Fruit fly (Drosophila melanogaster) whole organism, wandering third instar larva: ENCODE results near the gene CG3638.

Experiments used
- Abd-B ChIP-seq: fragments of >200 bp; optimal IDR thresholded peaks from 2 replicates; lab custom pipeline; 2017; ENCODE audit warnings: missing biosample characterization, missing genetic modification characterization
- CG32264 ChIP-seq: fragments of 200-800 bp; sonication (Bioruptor generic); optimal IDR thresholded peaks from 2 replicates; lab custom pipeline; 2016; ENCODE audit warnings: missing biosample characterization, missing genetic modification characterization
- CG9705 ChIP-seq: fragments of 200-800 bp; sonication (Bioruptor generic); optimal IDR thresholded peaks from 2 replicates; lab custom pipeline; 2018; ENCODE audit warnings: missing biosample characterization, mild to moderate bottlenecking, missing genetic modification characterization
- Dfd ChIP-seq: fragments of >200 bp; optimal IDR thresholded peaks from 2 replicates; lab custom pipeline; 2017; ENCODE audit warnings: missing biosample characterization, missing genetic modification characterization
- Dif ChIP-seq: fragments of 200-275, 200-300 bp; sonication (Bioruptor generic); optimal IDR thresholded peaks from 2 replicates; lab custom pipeline; 2018; ENCODE audit warnings: missing biosample characterization, missing genetic modification characterization; ENCODE audit not compliant: partially characterized antibody
- GATAd ChIP-seq: sonication (Bioruptor generic); optimal IDR thresholded peaks from 2 replicates; lab custom pipeline; 2016; ENCODE audit warnings: missing biosample characterization, missing genetic modification characterization
- Hnf4 ChIP-seq: fragments of 200-800 bp; sonication (Bioruptor generic); optimal IDR thresholded peaks from 2 replicates; lab custom pipeline; 2016; ENCODE audit warnings: missing biosample characterization, mild to moderate bottlenecking, missing genetic modification characterization
- Hr78 ChIP-seq: fragments of >200 bp; optimal IDR thresholded peaks from 2 replicates; lab custom pipeline; 2017; ENCODE audit warnings: missing biosample characterization, missing genetic modification characterization
- Hr83 ChIP-seq: fragments of 200-300 bp; sonication (Bioruptor generic); optimal IDR thresholded peaks from 2 replicates; lab custom pipeline; 2016; ENCODE audit warnings: missing biosample characterization, mild to moderate bottlenecking, missing genetic modification characterization, moderate library complexity; ENCODE audit not compliant: poor library complexity, severe bottlenecking
- Myc ChIP-seq: fragments of >200 bp; optimal IDR thresholded peaks from 2 replicates; lab custom pipeline; 2017
- N ChIP-seq: fragments of >200 bp; optimal IDR thresholded peaks from 2 replicates; lab custom pipeline; 2018; ENCODE audit warnings: missing biosample characterization, missing external identifiers, missing genetic modification characterization
- Rel ChIP-seq, 2 experiments: fragments of 200-800 bp; sonication (Bioruptor generic) in 1 of 2; optimal IDR thresholded peaks; 2 replicates in 1 of 2; 3 replicates in 1 of 2; lab custom pipeline; 2016 to 2019; ENCODE audit warnings: mild to moderate bottlenecking in 2 of 2, missing biosample characterization in 2 of 2, missing genetic modification characterization in 2 of 2, moderate library complexity in 1 of 2
- Sp1 ChIP-seq: fragments of 200-800 bp; sonication (Bioruptor generic); optimal IDR thresholded peaks from 3 replicates; lab custom pipeline; 2019; ENCODE audit warnings: missing biosample characterization, mild to moderate bottlenecking, missing genetic modification characterization, moderate library complexity
- Vsx2 ChIP-seq: fragments of 200-300, 225-300 bp; sonication (Bioruptor generic); optimal IDR thresholded peaks from 2 replicates; lab custom pipeline; 2018; ENCODE audit warnings: missing biosample characterization, missing genetic modification characterization; ENCODE audit not compliant: partially characterized antibody
- br ChIP-seq: fragments of 200-800 bp; sonication (Bioruptor generic); optimal IDR thresholded peaks from 2 replicates; lab custom pipeline; 2016; ENCODE audit warnings: missing biosample characterization, missing genetic modification characterization
- brk ChIP-seq: fragments of 200-800 bp; sonication (Bioruptor generic); optimal IDR thresholded peaks from 2 replicates; lab custom pipeline; 2016; ENCODE audit warnings: missing biosample characterization, mild to moderate bottlenecking, missing genetic modification characterization
- dl ChIP-seq, 2 experiments: fragments of 175-275, 200-275 bp in 1 of 2; fragments of 200-275 bp in 1 of 2; sonication (Bioruptor generic); optimal IDR thresholded peaks; lab custom pipeline; 2018; ENCODE audit warnings: mild to moderate bottlenecking in 2 of 2, missing biosample characterization in 2 of 2, missing genetic modification characterization in 2 of 2, moderate library complexity in 2 of 2; ENCODE audit not compliant: partially characterized antibody in 2 of 2, insufficient read depth in 1 of 2
- dsf ChIP-seq: sonication (Bioruptor generic); optimal IDR thresholded peaks from 2 replicates; lab custom pipeline; 2016; ENCODE audit warnings: missing biosample characterization, missing genetic modification characterization, borderline replicate concordance
- ey ChIP-seq: fragments of 200-800 bp; sonication (Bioruptor generic); optimal IDR thresholded peaks from 2 replicates; lab custom pipeline; 2016; ENCODE audit warnings: missing biosample characterization, missing genetic modification characterization
- foxo ChIP-seq, 2 experiments: fragments of 200-800 bp; sonication (Bioruptor generic); optimal IDR thresholded peaks; 2 replicates in 1 of 2; 3 replicates in 1 of 2; lab custom pipeline; 2016 to 2017; ENCODE audit warnings: missing biosample characterization in 2 of 2, missing genetic modification characterization in 2 of 2
- fru ChIP-seq: fragments of 200-800 bp; sonication (Bioruptor generic); optimal IDR thresholded peaks from 3 replicates; lab custom pipeline; 2016; ENCODE audit warnings: missing biosample characterization, mild to moderate bottlenecking, missing genetic modification characterization
- h ChIP-seq: fragments of 200-800 bp; sonication (Bioruptor generic); optimal IDR thresholded peaks from 3 replicates; lab custom pipeline; 2016; ENCODE audit warnings: missing biosample characterization, mild to moderate bottlenecking, missing genetic modification characterization
- jim ChIP-seq: fragments of 175-275, 200-325 bp; sonication (Bioruptor generic); optimal IDR thresholded peaks from 2 replicates; lab custom pipeline; 2016; ENCODE audit warnings: missing biosample characterization, mild to moderate bottlenecking, missing genetic modification characterization
- lola ChIP-seq: fragments of >200 bp; optimal IDR thresholded peaks from 2 replicates; lab custom pipeline; 2017; ENCODE audit warnings: missing biosample characterization, missing genetic modification characterization
- pan ChIP-seq: fragments of >200 bp; optimal IDR thresholded peaks from 2 replicates; lab custom pipeline; 2017
- psq ChIP-seq: fragments of 200-800 bp; sonication (Bioruptor generic); optimal IDR thresholded peaks from 3 replicates; lab custom pipeline; 2017; ENCODE audit warnings: missing biosample characterization, mild to moderate bottlenecking, missing genetic modification characterization, moderate library complexity
- sv ChIP-seq: fragments of 200-800 bp; sonication (Bioruptor generic); optimal IDR thresholded peaks from 3 replicates; lab custom pipeline; 2016; ENCODE audit warnings: missing biosample characterization, missing genetic modification characterization
- tai ChIP-seq: sonication (Bioruptor generic); optimal IDR thresholded peaks from 2 replicates; lab custom pipeline; 2016; ENCODE audit warnings: missing biosample characterization, missing genetic modification characterization
- usp ChIP-seq: fragments of >200 bp; optimal IDR thresholded peaks from 2 replicates; lab custom pipeline; 2017; ENCODE audit warnings: missing biosample characterization, missing genetic modification characterization

CG3638 gene

dm6 chrX:1233989-1234388 is 2.5 kb downstream of the CG3638 start:
- TF ChIP-seq Dif (GFP tag; lab: Kevin White, UChicago) (peak; percentile 25), foxo (GFP tag; optimal IDR thresholded peaks at IDR 0.05; lab: Kevin White, UChicago) (no peak)

- peak; percentile 21 for TF ChIP-seq psq (GFP tag; lab: Kevin White, UChicago)
- no peak for TF ChIP-seq h (GFP tag; lab: Kevin White, UChicago)
- TF ChIP-seq, all 38 proteins: peak for 1
Observed at dm6 chrX:1232533-1233212, 3.8 kb downstream of the CG3638 start.

dm6 chrX:1231707-1232106 is 4.8 kb downstream of the CG3638 start:
- TF ChIP-seq Hnf4 (GFP tag; lab: Kevin White, UChicago) (no peak), CG32264 (GFP tag; lab: Kevin White, UChicago) (no peak), psq (GFP tag; lab: Kevin White, UChicago) (no peak), CG9705 (no peak), br (no peak), Rel (GFP tag; optimal IDR thresholded peaks at IDR 0.05; lab: Kevin White, UChicago) (no peak), Rel (tag; optimal IDR thresholded peaks at IDR 0.05; lab: Kevin White, UChicago) (no peak), GATAd (no peak), Dif (GFP tag; lab: Kevin White, UChicago) (no peak), lola (GFP tag; lab: Kevin White, UChicago) (no peak), fru (no peak), Dfd (GFP tag; lab: Kevin White, UChicago) (no peak), Hr78 (GFP tag; lab: Kevin White, UChicago) (no peak), dl (GFP tag; optimal IDR thresholded peaks at IDR 0.05; lab: Kevin White, UChicago; ENCODE audit: insufficient read depth in 1 of 2, partially characterized antibody in 2 of 2) (no peak), h (GFP tag; lab: Kevin White, UChicago) (no peak), N (GFP tag; lab: Kevin White, UChicago) (no peak), Sp1 (GFP tag; lab: Kevin White, UChicago) (no peak), jim (no peak), dsf (GFP tag; lab: Kevin White, UChicago) (no peak), Hr83 (GFP tag; lab: Kevin White, UChicago) (no peak), usp (no peak)

dm6 chrX:1229567-1229966 is 6.9 kb downstream of the CG3638 start:
- no peak for TF ChIP-seq brk (GFP tag; lab: Kevin White, UChicago)
- no peak for TF ChIP-seq pan (lab: Kevin White, UChicago)
- TF ChIP-seq dl (GFP tag; optimal IDR thresholded peaks at IDR 0.05; lab: Kevin White, UChicago; ENCODE audit: insufficient read depth in 1 of 2, partially characterized antibody in 2 of 2), result no peak
- TF ChIP-seq ey (GFP tag; lab: Kevin White, UChicago), result no peak
- no peak for TF ChIP-seq sv (GFP tag; lab: Kevin White, UChicago)
- TF ChIP-seq Vsx2, result no peak
- no peak for TF ChIP-seq Abd-B (GFP tag; lab: Kevin White, UChicago)
- TF ChIP-seq Myc (lab: Kevin White, UChicago), result no peak
- TF ChIP-seq Sp1 (GFP tag; lab: Kevin White, UChicago), result no peak

dm6 chrX:1229098-1229497 is 7.4 kb downstream of the CG3638 start:
- TF ChIP-seq dl (GFP tag; optimal IDR thresholded peaks at IDR 0.05; lab: Kevin White, UChicago; ENCODE audit: insufficient read depth in 1 of 2, partially characterized antibody in 2 of 2) (no peak), foxo (GFP tag; optimal IDR thresholded peaks at IDR 0.05; lab: Kevin White, UChicago) (peak in 1 of 2 experiments; percentile 16), dsf (GFP tag; lab: Kevin White, UChicago) (no peak)
- TF ChIP-seq, all 38 proteins: peak for 1

dm6 chrX:1225859-1226258 is 10.6 kb downstream of the CG3638 start:
- no peak for TF ChIP-seq fru
- no peak for TF ChIP-seq N (GFP tag; lab: Kevin White, UChicago)
- no peak for TF ChIP-seq ey (GFP tag; lab: Kevin White, UChicago)
- no peak for TF ChIP-seq tai (GFP tag; lab: Kevin White, UChicago)
- no peak for TF ChIP-seq Sp1 (GFP tag; lab: Kevin White, UChicago)
- TF ChIP-seq Dfd (GFP tag; lab: Kevin White, UChicago), result no peak
- TF ChIP-seq usp, result no peak
- no peak for TF ChIP-seq foxo (GFP tag; optimal IDR thresholded peaks at IDR 0.05; lab: Kevin White, UChicago)
- TF ChIP-seq Hnf4 (GFP tag; lab: Kevin White, UChicago), result no peak
- TF ChIP-seq sv (GFP tag; lab: Kevin White, UChicago), result no peak
- no peak for TF ChIP-seq dl (GFP tag; optimal IDR thresholded peaks at IDR 0.05; lab: Kevin White, UChicago; ENCODE audit: insufficient read depth in 1 of 2, partially characterized antibody in 2 of 2)
